Worm (Caenorhabditis elegans) whole organism, late embryonic: Measurements from ENCODE around the gene tmbi-4.
A peak's percentile ranks its signal among the peaks of the same experiment; 100 is the strongest.

ENCODE experiments used
- C08G9.2 ChIP-seq: sonication (generic microtip); optimal IDR thresholded peaks from 2 replicates; lab custom pipeline; 2016; ENCODE audit warnings: mild to moderate bottlenecking, missing genetic modification characterization, moderate library complexity, missing compliant biosample characterization
- C38D4.7 ChIP-seq: fragments of 200-800 bp; sonication (Bioruptor generic); optimal IDR thresholded peaks from 2 replicates; lab custom pipeline; 2018; ENCODE audit warnings: mild to moderate bottlenecking, missing genetic modification characterization, moderate library complexity, missing compliant biosample characterization
- F13H6.1 ChIP-seq: sonication (generic microtip); optimal IDR thresholded peaks from 2 replicates; lab custom pipeline; 2016; ENCODE audit warnings: missing genetic modification characterization, missing compliant biosample characterization
- K09A11.1 ChIP-seq: sonication (generic microtip); optimal IDR thresholded peaks from 2 replicates; lab custom pipeline; 2017; ENCODE audit warnings: antibody characterized with exemption, mild to moderate bottlenecking, missing genetic modification characterization, missing compliant biosample characterization; ENCODE audit not compliant: insufficient read depth
- T23F11.4 ChIP-seq: fragments of 200-800 bp; sonication (Bioruptor generic); optimal IDR thresholded peaks from 2 replicates; lab custom pipeline; 2018; ENCODE audit warnings: mild to moderate bottlenecking, missing genetic modification characterization, missing compliant biosample characterization
- ahr-1 ChIP-seq: sonication (generic microtip); optimal IDR thresholded peaks from 2 replicates; lab custom pipeline; 2016; ENCODE audit warnings: missing genetic modification characterization, missing compliant biosample characterization
- ama-1 ChIP-seq: fragments of 150-350 bp; optimal IDR thresholded peaks from 2 replicates; lab custom pipeline; 2014
- ceh-22 ChIP-seq: sonication (generic microtip); optimal IDR thresholded peaks from 2 replicates; lab custom pipeline; 2017; ENCODE audit warnings: missing biosample characterization, missing genetic modification characterization
- ceh-24 ChIP-seq: sonication (generic microtip); optimal IDR thresholded peaks from 2 replicates; lab custom pipeline; 2016; ENCODE audit warnings: mild to moderate bottlenecking, missing genetic modification characterization, missing compliant biosample characterization
- ceh-30 ChIP-seq: fragments of 150-350 bp; optimal IDR thresholded peaks from 2 replicates; lab custom pipeline; 2014; ENCODE audit warnings: missing biosample characterization, missing genetic modification characterization
- ceh-31 ChIP-seq: sonication (generic microtip); optimal IDR thresholded peaks from 2 replicates; lab custom pipeline; 2016; ENCODE audit warnings: missing genetic modification characterization, missing compliant biosample characterization
- ceh-34 ChIP-seq: sonication (generic microtip); optimal IDR thresholded peaks from 2 replicates; lab custom pipeline; 2016; ENCODE audit warnings: mild to moderate bottlenecking, missing genetic modification characterization, missing compliant biosample characterization
- ceh-48 ChIP-seq: sonication (generic microtip); optimal IDR thresholded peaks from 2 replicates; lab custom pipeline; 2016; ENCODE audit warnings: missing genetic modification characterization, inconsistent platforms, missing compliant biosample characterization
- ceh-6 ChIP-seq: fragments of 200-800 bp; sonication (Bioruptor generic); optimal IDR thresholded peaks from 2 replicates; lab custom pipeline; 2018; ENCODE audit warnings: mild to moderate bottlenecking, missing genetic modification characterization, missing compliant biosample characterization
- ceh-9 ChIP-seq: sonication (generic microtip); optimal IDR thresholded peaks from 2 replicates; lab custom pipeline; 2016; ENCODE audit warnings: mild to moderate bottlenecking, missing genetic modification characterization, inconsistent platforms, missing compliant biosample characterization
- eyg-1 ChIP-seq: sonication (generic microtip); optimal IDR thresholded peaks from 2 replicates; lab custom pipeline; 2016; ENCODE audit warnings: missing genotype, missing genetic modification characterization, missing compliant biosample characterization
- gmeb-2 ChIP-seq: sonication (generic microtip); optimal IDR thresholded peaks from 2 replicates; lab custom pipeline; 2016; ENCODE audit warnings: missing genetic modification characterization, inconsistent platforms, missing compliant biosample characterization
- hlh-15 ChIP-seq: sonication (generic microtip); optimal IDR thresholded peaks from 2 replicates; lab custom pipeline; 2016; ENCODE audit warnings: missing genetic modification characterization, missing compliant biosample characterization
- hlh-30 ChIP-seq: sonication (generic microtip); optimal IDR thresholded peaks from 2 replicates; lab custom pipeline; 2017; ENCODE audit warnings: antibody characterized with exemption, missing genetic modification characterization, missing compliant biosample characterization; ENCODE audit not compliant: insufficient read depth
- hlh-6 ChIP-seq: sonication (generic microtip); optimal IDR thresholded peaks from 2 replicates; lab custom pipeline; 2016; ENCODE audit warnings: missing genotype, missing genetic modification characterization, missing compliant biosample characterization
- lim-6 ChIP-seq: sonication (generic microtip); optimal IDR thresholded peaks from 2 replicates; lab custom pipeline; 2016; ENCODE audit warnings: missing genetic modification characterization, missing compliant biosample characterization
- lin-11 ChIP-seq: fragments of 200-800 bp; sonication (Bioruptor generic); optimal IDR thresholded peaks from 2 replicates; lab custom pipeline; 2018; ENCODE audit warnings: mild to moderate bottlenecking, missing genetic modification characterization, missing compliant biosample characterization
- mec-3 ChIP-seq: sonication (generic microtip); optimal IDR thresholded peaks from 2 replicates; lab custom pipeline; 2016; ENCODE audit warnings: borderline replicate concordance, missing genetic modification characterization, missing compliant biosample characterization
- nfya-1 ChIP-seq: sonication (generic microtip); optimal IDR thresholded peaks from 2 replicates; lab custom pipeline; 2017; ENCODE audit warnings: missing genetic modification characterization, mild to moderate bottlenecking, missing compliant biosample characterization, antibody characterized with exemption, moderate library complexity
- nhr-232 ChIP-seq: sonication (generic microtip); optimal IDR thresholded peaks from 2 replicates; lab custom pipeline; 2016; ENCODE audit warnings: missing genetic modification characterization, missing compliant biosample characterization
- pag-3 ChIP-seq: sonication (generic microtip); optimal IDR thresholded peaks from 2 replicates; lab custom pipeline; 2016; ENCODE audit warnings: missing compliant biosample characterization, missing genetic modification characterization, borderline replicate concordance
- pat-9 ChIP-seq: fragments of 200-800 bp; sonication (Bioruptor generic); optimal IDR thresholded peaks from 2 replicates; lab custom pipeline; 2018; ENCODE audit warnings: mild to moderate bottlenecking, missing genetic modification characterization, moderate library complexity, missing compliant biosample characterization
- pax-1 ChIP-seq: fragments of 150-350 bp; optimal IDR thresholded peaks from 2 replicates; lab custom pipeline; 2014; ENCODE audit warnings: missing biosample characterization, missing genetic modification characterization
- pha-4 ChIP-seq: fragments of 150-350 bp; optimal IDR thresholded peaks from 2 replicates; lab custom pipeline; 2018; ENCODE audit warnings: missing biosample characterization, missing genetic modification reagents, missing genetic modification characterization
- pqm-1 ChIP-seq: sonication (generic microtip); optimal IDR thresholded peaks from 2 replicates; lab custom pipeline; 2016; ENCODE audit warnings: missing genetic modification characterization, missing compliant biosample characterization
- pros-1 ChIP-seq: fragments of 150-350 bp; optimal IDR thresholded peaks from 2 replicates; lab custom pipeline; 2014; ENCODE audit warnings: missing biosample characterization, missing genetic modification reagents, missing genetic modification characterization
- rnt-1 ChIP-seq: sonication (generic microtip); optimal IDR thresholded peaks from 2 replicates; lab custom pipeline; 2016; ENCODE audit warnings: missing genetic modification characterization, missing compliant biosample characterization
- sdc-2 ChIP-seq: sonication (generic microtip); optimal IDR thresholded peaks from 2 replicates; lab custom pipeline; 2016; ENCODE audit warnings: missing genotype, missing genetic modification characterization, missing compliant biosample characterization
- sox-2 ChIP-seq: fragments of 200-800 bp; sonication (Bioruptor generic); IDR thresholded peaks from 2 replicates; pipeline ENCODE4 v1.3.6; 2022; ENCODE audit warnings: missing genetic modification reagents, missing genetic modification characterization, missing compliant biosample characterization
- sox-4 ChIP-seq: sonication (generic microtip); optimal IDR thresholded peaks from 2 replicates; lab custom pipeline; 2017; ENCODE audit warnings: mild to moderate bottlenecking, missing genetic modification characterization, inconsistent platforms, missing compliant biosample characterization
- syd-9 ChIP-seq: sonication (generic microtip); optimal IDR thresholded peaks from 2 replicates; lab custom pipeline; 2016; ENCODE audit warnings: mild to moderate bottlenecking, missing genetic modification characterization, moderate library complexity, missing compliant biosample characterization
- tbx-2 ChIP-seq: sonication (generic microtip); optimal IDR thresholded peaks from 2 replicates; lab custom pipeline; 2016; ENCODE audit warnings: missing genetic modification characterization, missing compliant biosample characterization
- tbx-7 ChIP-seq: sonication (generic microtip); optimal IDR thresholded peaks from 2 replicates; lab custom pipeline; 2016; ENCODE audit warnings: missing genotype, missing genetic modification characterization, missing compliant biosample characterization
- unc-86 ChIP-seq: sonication (generic microtip); optimal IDR thresholded peaks from 2 replicates; lab custom pipeline; 2016; ENCODE audit warnings: missing genetic modification characterization, missing compliant biosample characterization
- zip-5 ChIP-seq: sonication (generic microtip); optimal IDR thresholded peaks from 2 replicates; lab custom pipeline; 2016; ENCODE audit warnings: missing genetic modification characterization, missing compliant biosample characterization

Gene tmbi-4

ce11 chrX:9102150-9102549 lies 48.3 kb upstream of the tmbi-4 start (continued):
- TF ChIP-seq F13H6.1 (tag; lab: Kevin White, UChicago) (no peak), syd-9 (tag; lab: Kevin White, UChicago) (no peak), sdc-2 (tag; lab: Kevin White, UChicago) (no peak), zip-5 (tag; lab: Kevin White, UChicago) (no peak), C08G9.2 (tag; lab: Kevin White, UChicago) (no peak), ceh-48 (tag; lab: Kevin White, UChicago) (no peak), sox-4 (tag; lab: Kevin White, UChicago) (no peak), unc-86 (no peak), lim-6 (tag; lab: Kevin White, UChicago) (no peak), T23F11.4 (peak; percentile 1), tbx-2 (peak; percentile 59), nfya-1 (tag; lab: Kevin White, UChicago) (peak; percentile 3), ceh-6 (peak; percentile 43), gmeb-2 (tag; lab: Kevin White, UChicago) (no peak), hlh-6 (tag; lab: Kevin White, UChicago) (no peak), hlh-15 (tag; lab: Kevin White, UChicago) (no peak), rnt-1 (tag; lab: Kevin White, UChicago) (no peak), K09A11.1 (tag; lab: Kevin White, UChicago) (no peak), ceh-30 (tag; lab: Kevin White, UChicago) (no peak), ahr-1 (no peak), ceh-22 (tag; lab: Kevin White, UChicago) (peak; percentile 34), ceh-9 (no peak), mec-3 (tag; lab: Kevin White, UChicago) (no peak), nhr-232 (tag; lab: Kevin White, UChicago) (no peak), ceh-24 (tag; lab: Kevin White, UChicago) (no peak)
- TF ChIP-seq, all 69 proteins: peak for 15

ce11 chrX:9103048-9103447 lies 47.4 kb upstream of the tmbi-4 start:
- TF ChIP-seq pax-1 (tag; lab: Kevin White, UChicago) (peak; percentile 76), C38D4.7 (GFP tag; lab: Kevin White, UChicago) (no peak)

- no peak for TF ChIP-seq ceh-48 (tag; lab: Kevin White, UChicago)
- no peak for TF ChIP-seq pax-1 (tag; lab: Kevin White, UChicago)
- TF ChIP-seq eyg-1 (tag; lab: Kevin White, UChicago) = no peak
- TF ChIP-seq zip-5 (tag; lab: Kevin White, UChicago) = no peak
- no peak for TF ChIP-seq hlh-6 (tag; lab: Kevin White, UChicago)
- TF ChIP-seq pat-9 (tag; lab: Kevin White, UChicago) = no peak
- no peak for TF ChIP-seq pha-4 (tag; lab: Kevin White, UChicago)
- no peak for TF ChIP-seq ceh-9
- no peak for TF ChIP-seq C38D4.7 (GFP tag; lab: Kevin White, UChicago)
- TF ChIP-seq pqm-1 (tag; lab: Kevin White, UChicago) = no peak
- TF ChIP-seq nfya-1 (tag; lab: Kevin White, UChicago) = no peak
- no peak for TF ChIP-seq hlh-30 (tag; lab: Kevin White, UChicago)
- TF ChIP-seq pag-3 (tag; lab: Kevin White, UChicago) = no peak
- TF ChIP-seq F13H6.1 (tag; lab: Kevin White, UChicago) = no peak
- TF ChIP-seq ahr-1 = no peak
- TF ChIP-seq ceh-34 (tag; lab: Kevin White, UChicago) = no peak
- no peak for TF ChIP-seq sox-2
- no peak for TF ChIP-seq T23F11.4
These were observed 46.9 kb upstream of the tmbi-4 start for ce11 chrX:9103584-9103983.

ce11 chrX:9104399-9104798 lies 46.1 kb upstream of the tmbi-4 start:
- TF ChIP-seq tbx-7 (tag; lab: Kevin White, UChicago) (no peak), sox-2 (no peak), pqm-1 (tag; lab: Kevin White, UChicago) (no peak), nfya-1 (tag; lab: Kevin White, UChicago) (no peak), ceh-9 (no peak), ama-1 (lab: Kevin White, UChicago) (no peak), gmeb-2 (tag; lab: Kevin White, UChicago) (no peak), pros-1 (tag; lab: Kevin White, UChicago) (no peak), ceh-30 (tag; lab: Kevin White, UChicago) (no peak), lin-11 (tag; lab: Kevin White, UChicago) (no peak), ceh-31 (tag; lab: Kevin White, UChicago) (no peak), T23F11.4 (no peak)
